Worm (Caenorhabditis elegans) whole organism, L3 larva: ENCODE results near the gene elt-3.

Source experiments
- R02D3.7 ChIP-seq: fragments of 150-350 bp; optimal IDR thresholded peaks from 2 replicates; lab custom pipeline; 2014; ENCODE audit warnings: missing biosample characterization, missing genetic modification characterization
- ZK546.5 ChIP-seq: sonication (generic microtip); optimal IDR thresholded peaks from 2 replicates; lab custom pipeline; 2017; ENCODE audit warnings: missing biosample characterization, missing genetic modification characterization
- aly-2 ChIP-seq: fragments of 150-350 bp; optimal IDR thresholded peaks from 2 replicates; lab custom pipeline; 2014; ENCODE audit warnings: missing biosample characterization, missing genetic modification characterization
- ama-1 ChIP-seq: fragments of 150-350 bp; optimal IDR thresholded peaks from 2 replicates; lab custom pipeline; 2018
- ceh-16 ChIP-seq: sonication (generic microtip); optimal IDR thresholded peaks from 2 replicates; lab custom pipeline; 2017; ENCODE audit warnings: missing biosample characterization, missing genetic modification characterization
- ceh-28 ChIP-seq: fragments of 150-350 bp; optimal IDR thresholded peaks from 2 replicates; lab custom pipeline; 2014; ENCODE audit warnings: missing biosample characterization, missing genetic modification reagents, missing genetic modification characterization
- ceh-82 ChIP-seq: fragments of 150-350 bp; optimal IDR thresholded peaks from 2 replicates; lab custom pipeline; 2014; ENCODE audit warnings: missing biosample characterization, missing genetic modification characterization
- ceh-9 ChIP-seq: sonication (generic microtip); optimal IDR thresholded peaks from 2 replicates; lab custom pipeline; 2018; ENCODE audit warnings: missing biosample characterization, missing genetic modification characterization
- daf-12 ChIP-seq: fragments of 150-350 bp; optimal IDR thresholded peaks from 2 replicates; lab custom pipeline; 2014; ENCODE audit warnings: missing biosample characterization, missing genetic modification reagents, missing genetic modification characterization
- egl-27 ChIP-seq: sonication (generic microtip); optimal IDR thresholded peaks from 4 replicates; lab custom pipeline; 2017; ENCODE audit warnings: missing biosample characterization, missing genetic modification reagents, missing genetic modification characterization
- egl-5 ChIP-seq: fragments of 150-350 bp; optimal IDR thresholded peaks from 2 replicates; lab custom pipeline; 2017; ENCODE audit warnings: missing biosample characterization, missing genetic modification reagents, missing genetic modification characterization, inconsistent platforms
- elt-1 ChIP-seq: fragments of 150-350 bp; optimal IDR thresholded peaks from 2 replicates; lab custom pipeline; 2014; ENCODE audit warnings: missing biosample characterization, missing genetic modification characterization
- elt-2 ChIP-seq: sonication (generic microtip); optimal IDR thresholded peaks from 2 replicates; lab custom pipeline; 2016; ENCODE audit warnings: missing genetic modification reagents, mild to moderate bottlenecking, missing genetic modification characterization, missing compliant biosample characterization
- elt-3 ChIP-seq, 3 experiments: fragments of 150-350 bp in 1 of 3; sonication (generic microtip) in 2 of 3; optimal IDR thresholded peaks; 2 replicates in 2 of 3; 4 replicates in 1 of 3; lab custom pipeline; 2014 to 2017; ENCODE audit warnings: missing biosample characterization in 3 of 3, missing genetic modification characterization in 3 of 3
- eor-1 ChIP-seq, 2 experiments: fragments of 150-350 bp; optimal IDR thresholded peaks; 2 replicates each; lab custom pipeline; 2014 to 2018; ENCODE audit warnings: missing biosample characterization in 2 of 2, missing genetic modification characterization in 2 of 2
- fkh-10 ChIP-seq: sonication (generic microtip); optimal IDR thresholded peaks from 2 replicates; lab custom pipeline; 2017; ENCODE audit warnings: missing biosample characterization, missing genetic modification reagents, missing genetic modification characterization
- fkh-2 ChIP-seq: fragments of 150-350 bp; optimal IDR thresholded peaks from 2 replicates; lab custom pipeline; 2014; ENCODE audit warnings: missing biosample characterization, missing genetic modification reagents, missing genetic modification characterization
- fos-1 ChIP-seq: fragments of 150-350 bp; optimal IDR thresholded peaks from 2 replicates; lab custom pipeline; 2014; ENCODE audit warnings: missing biosample characterization, missing genetic modification characterization
- hmg-11 ChIP-seq: sonication (generic microtip); optimal IDR thresholded peaks from 2 replicates; lab custom pipeline; 2016; ENCODE audit warnings: missing genetic modification characterization, missing compliant biosample characterization
- jun-1 ChIP-seq: fragments of 150-350 bp; optimal IDR thresholded peaks from 2 replicates; lab custom pipeline; 2014; ENCODE audit warnings: missing biosample characterization, missing genetic modification reagents, missing genetic modification characterization
- lin-15B ChIP-seq: fragments of 150-350 bp; optimal IDR thresholded peaks from 2 replicates; lab custom pipeline; 2014; ENCODE audit warnings: missing biosample characterization, missing genetic modification characterization
- lin-39 ChIP-seq: fragments of 150-350 bp; optimal IDR thresholded peaks from 2 replicates; lab custom pipeline; 2018; ENCODE audit warnings: missing biosample characterization, missing genetic modification reagents, missing genetic modification characterization
- lsy-12 ChIP-seq: sonication (generic microtip); optimal IDR thresholded peaks from 2 replicates; lab custom pipeline; 2016; ENCODE audit warnings: mild to moderate bottlenecking, missing genetic modification characterization, missing compliant biosample characterization
- mdl-1 ChIP-seq: fragments of 150-350 bp; optimal IDR thresholded peaks from 2 replicates; lab custom pipeline; 2014; ENCODE audit warnings: missing biosample characterization, missing genetic modification characterization
- mml-1 ChIP-seq: fragments of 150-350 bp; sonication (generic microtip); optimal IDR thresholded peaks from 3 replicates; lab custom pipeline; 2014; ENCODE audit warnings: missing biosample characterization, missing genetic modification characterization
- nfya-1 ChIP-seq: sonication (generic microtip); optimal IDR thresholded peaks from 2 replicates; lab custom pipeline; 2017; ENCODE audit warnings: missing genetic modification characterization, mild to moderate bottlenecking, missing compliant biosample characterization, antibody characterized with exemption, moderate library complexity; ENCODE audit not compliant: insufficient read depth
- nhr-11 ChIP-seq: fragments of 150-350 bp; optimal IDR thresholded peaks from 2 replicates; lab custom pipeline; 2014; ENCODE audit warnings: missing biosample characterization, missing genetic modification characterization
- nhr-12 ChIP-seq: fragments of 150-350 bp; optimal IDR thresholded peaks from 2 replicates; lab custom pipeline; 2014; ENCODE audit warnings: missing biosample characterization, missing genetic modification characterization
- nhr-23 ChIP-seq: fragments of 150-350 bp; optimal IDR thresholded peaks from 2 replicates; lab custom pipeline; 2014; ENCODE audit warnings: missing biosample characterization, missing genetic modification reagents, missing genetic modification characterization
- nhr-237 ChIP-seq: fragments of 150-350 bp; optimal IDR thresholded peaks from 2 replicates; lab custom pipeline; 2014; ENCODE audit warnings: missing biosample characterization, missing genetic modification characterization
- nhr-25 ChIP-seq: sonication (generic microtip); optimal IDR thresholded peaks from 2 replicates; lab custom pipeline; 2017; ENCODE audit warnings: missing biosample characterization, missing genetic modification characterization
- nhr-28 ChIP-seq: fragments of 150-350 bp; optimal IDR thresholded peaks from 2 replicates; lab custom pipeline; 2014; ENCODE audit warnings: missing biosample characterization, missing genetic modification characterization
- nhr-43 ChIP-seq: sonication (generic microtip); optimal IDR thresholded peaks from 2 replicates; lab custom pipeline; 2016; ENCODE audit warnings: mild to moderate bottlenecking, missing genetic modification characterization, missing compliant biosample characterization; ENCODE audit not compliant: poor library complexity, severe bottlenecking
- nhr-67 ChIP-seq: fragments of 150-350 bp; optimal IDR thresholded peaks from 2 replicates; lab custom pipeline; 2014; ENCODE audit warnings: missing biosample characterization, missing genetic modification characterization
- nhr-76 ChIP-seq: fragments of 150-350 bp; sonication (generic microtip); optimal IDR thresholded peaks from 5 replicates; lab custom pipeline; 2014; ENCODE audit warnings: missing biosample characterization, missing genetic modification characterization
- nhr-77 ChIP-seq: fragments of 150-350 bp; optimal IDR thresholded peaks from 2 replicates; lab custom pipeline; 2014; ENCODE audit warnings: missing biosample characterization, missing genetic modification characterization
- pha-4 ChIP-seq: fragments of 150-350 bp; optimal IDR thresholded peaks from 2 replicates; lab custom pipeline; 2014; ENCODE audit warnings: missing biosample characterization, missing genetic modification reagents, missing genetic modification characterization
- pqm-1 ChIP-seq: fragments of 150-350 bp; optimal IDR thresholded peaks from 2 replicates; lab custom pipeline; 2017; ENCODE audit warnings: missing biosample characterization, missing genetic modification characterization, inconsistent platforms
- sea-2 ChIP-seq: fragments of 150-350 bp; sonication (generic microtip); optimal IDR thresholded peaks from 4 replicates; lab custom pipeline; 2014; ENCODE audit warnings: missing biosample characterization, missing genetic modification reagents, missing genetic modification characterization
- skn-1 ChIP-seq: fragments of 150-350 bp; optimal IDR thresholded peaks from 2 replicates; lab custom pipeline; 2014; ENCODE audit warnings: missing biosample characterization, missing genetic modification characterization
- snpc-4 ChIP-seq: fragments of 150-350 bp; optimal IDR thresholded peaks from 2 replicates; lab custom pipeline; 2014; ENCODE audit warnings: missing biosample characterization, missing genetic modification characterization
- tbx-2 ChIP-seq: sonication (generic microtip); optimal IDR thresholded peaks from 2 replicates; lab custom pipeline; 2016; ENCODE audit warnings: mild to moderate bottlenecking, missing genetic modification characterization, missing compliant biosample characterization
- unc-39 ChIP-seq: sonication (generic microtip); optimal IDR thresholded peaks from 4 replicates; lab custom pipeline; 2017; ENCODE audit warnings: missing biosample characterization, missing genetic modification characterization
- unc-62 ChIP-seq: fragments of 150-350 bp; sonication (generic microtip); optimal IDR thresholded peaks from 4 replicates; lab custom pipeline; 2014; ENCODE audit warnings: missing biosample characterization, missing genetic modification reagents, missing genetic modification characterization
- zag-1 ChIP-seq: fragments of 150-350 bp; optimal IDR thresholded peaks from 2 replicates; lab custom pipeline; 2014; ENCODE audit warnings: missing biosample characterization, missing genetic modification characterization
- ztf-11 ChIP-seq: fragments of 150-350 bp; optimal IDR thresholded peaks from 2 replicates; lab custom pipeline; 2014; ENCODE audit warnings: missing biosample characterization, missing genetic modification characterization
- ztf-4 ChIP-seq: fragments of 150-350 bp; optimal IDR thresholded peaks from 2 replicates; lab custom pipeline; 2014; ENCODE audit warnings: missing biosample characterization, missing genetic modification characterization

Gene elt-3

ce11 chrX:13973769-13974168, 39.1 kb downstream of the elt-3 start:
- TF ChIP-seq elt-1 (tag; lab: Kevin White, UChicago) (no peak), ceh-16 (tag; lab: Kevin White, UChicago) (no peak), fkh-10 (GFP tag; lab: Kevin White, UChicago) (peak; percentile 4), ztf-11 (tag; lab: Kevin White, UChicago) (no peak), nhr-43 (tag; lab: Kevin White, UChicago) (no peak), sea-2 (GFP tag; lab: Kevin White, UChicago) (no peak), R02D3.7 (tag; lab: Kevin White, UChicago) (no peak), skn-1 (tag; lab: Kevin White, UChicago) (peak; percentile 12), jun-1 (tag; lab: Kevin White, UChicago) (peak; percentile 3), mdl-1 (tag; lab: Kevin White, UChicago) (peak; percentile 4), egl-5 (tag; lab: Kevin White, UChicago) (peak; percentile 19), zag-1 (tag; lab: Kevin White, UChicago) (no peak), unc-62 (GFP tag; lab: Kevin White, UChicago) (no peak), hmg-11 (tag; lab: Kevin White, UChicago) (peak; percentile 32), pqm-1 (tag; lab: Kevin White, UChicago) (peak; percentile 10), elt-2 (tag; lab: Kevin White, UChicago) (peak; percentile 13), lin-39 (tag; lab: Kevin White, UChicago) (peak; percentile 80), nhr-77 (tag; lab: Kevin White, UChicago) (no peak), pha-4 (tag; lab: Kevin White, UChicago) (peak; percentile 23), nfya-1 (peak; percentile 74), ZK546.5 (no peak), lin-15B (peak; percentile 46), aly-2 (no peak), nhr-67 (tag; lab: Kevin White, UChicago) (no peak)

- TF ChIP-seq ztf-11 (tag; lab: Kevin White, UChicago): no peak
- no peak for TF ChIP-seq nhr-28 (tag; lab: Kevin White, UChicago)
- TF ChIP-seq nhr-77 (tag; lab: Kevin White, UChicago): no peak
- no peak for TF ChIP-seq egl-27 (tag; lab: Kevin White, UChicago)
- TF ChIP-seq lin-39 (tag; lab: Kevin White, UChicago): no peak
- no peak for TF ChIP-seq nhr-237
- TF ChIP-seq nhr-43 (tag; lab: Kevin White, UChicago): peak; percentile 74
- TF ChIP-seq nhr-25: peak; percentile 75
- TF ChIP-seq eor-1 (tag; optimal IDR thresholded peaks at IDR 0.05; lab: Kevin White, UChicago): no peak
- TF ChIP-seq ceh-28: no peak
- no peak for TF ChIP-seq nhr-76 (tag; lab: Kevin White, UChicago)
- TF ChIP-seq jun-1 (tag; lab: Kevin White, UChicago): peak; percentile 44
- TF ChIP-seq elt-1 (tag; lab: Kevin White, UChicago): peak; percentile 90
- no peak for TF ChIP-seq ztf-4 (tag; lab: Kevin White, UChicago)
- peak; percentile 4 for TF ChIP-seq egl-5 (tag; lab: Kevin White, UChicago)
- TF ChIP-seq ceh-9 (tag; lab: Kevin White, UChicago): no peak
- no peak for TF ChIP-seq fos-1 (tag; lab: Kevin White, UChicago)
- TF ChIP-seq lsy-12 (tag; lab: Kevin White, UChicago): no peak
- TF ChIP-seq mdl-1 (tag; lab: Kevin White, UChicago): no peak
- no peak for TF ChIP-seq fkh-10 (GFP tag; lab: Kevin White, UChicago)
- peak; percentile 57 for TF ChIP-seq elt-2 (tag; lab: Kevin White, UChicago)
- TF ChIP-seq snpc-4: no peak
- TF ChIP-seq elt-3 (tag; optimal IDR thresholded peaks at IDR 0.05; lab: Kevin White, UChicago): peak; percentile 27 to 53 (median 29)
- no peak for TF ChIP-seq ceh-16 (tag; lab: Kevin White, UChicago)
- TF ChIP-seq ama-1: no peak
- no peak for TF ChIP-seq mml-1 (tag; lab: Kevin White, UChicago)
- TF ChIP-seq hmg-11 (tag; lab: Kevin White, UChicago): no peak
- no peak for TF ChIP-seq sea-2 (GFP tag; lab: Kevin White, UChicago)
- no peak for TF ChIP-seq R02D3.7 (tag; lab: Kevin White, UChicago)
- no peak for TF ChIP-seq aly-2
- no peak for TF ChIP-seq unc-39 (tag; lab: Kevin White, UChicago)
- no peak for TF ChIP-seq tbx-2 (tag; lab: Kevin White, UChicago)
- TF ChIP-seq pha-4 (tag; lab: Kevin White, UChicago): no peak
- no peak for TF ChIP-seq nhr-12
- no peak for TF ChIP-seq nhr-11 (tag; lab: Kevin White, UChicago)
- TF ChIP-seq ceh-82 (tag; lab: Kevin White, UChicago): no peak
- peak; percentile 82 for TF ChIP-seq nhr-23 (tag; lab: Kevin White, UChicago)
- no peak for TF ChIP-seq fkh-2
- no peak for TF ChIP-seq skn-1 (tag; lab: Kevin White, UChicago)
- peak; percentile 73 for TF ChIP-seq unc-62 (GFP tag; lab: Kevin White, UChicago)
- TF ChIP-seq nfya-1: no peak
- peak; percentile 16 for TF ChIP-seq pqm-1 (tag; lab: Kevin White, UChicago)
- TF ChIP-seq zag-1 (tag; lab: Kevin White, UChicago): no peak
- TF ChIP-seq lin-15B: no peak
- TF ChIP-seq ZK546.5: no peak
- TF ChIP-seq daf-12 (tag; lab: Kevin White, UChicago): no peak
- TF ChIP-seq nhr-67 (tag; lab: Kevin White, UChicago): no peak
Observed at ce11 chrX:13974448-13975071, 39.9 kb downstream of the elt-3 start.
